Fruit fly (Drosophila melanogaster): ENCODE data around the gene Fad2.

dm6 chr3L:11007786-11008185, 15.5 kb upstream of the Fad2 start:
- TF ChIP-seq kay (GFP tag; ENCODE audit: borderline replicate concordance) (no peak), bab1 (GFP tag; optimal IDR thresholded peaks at IDR 0.05) (no peak), cic (GFP tag; optimal IDR thresholded peaks at IDR 0.05) (no peak), ovo (GFP tag; optimal IDR thresholded peaks at IDR 0.05) (no peak)

Measured in whole organism, adult.